Worm (Caenorhabditis elegans): Measurements from ENCODE around the gene C15H9.3.

C15H9.3 gene

ce11 chrX:6129277-6129676 lies 13.7 kb downstream of the C15H9.3 start:
- TF ChIP-seq Y55F3AM.14 (GFP tag; optimal IDR thresholded peaks at IDR 0.05) (no peak), nhr-77 (tag; optimal IDR thresholded peaks at IDR 0.05) (no peak), ceh-16 (tag; optimal IDR thresholded peaks at IDR 0.05) (no peak), sma-3 (GFP tag; optimal IDR thresholded peaks at IDR 0.05) (no peak), snpc-4 (tag; optimal IDR thresholded peaks at IDR 0.05) (no peak), mbf-1 (tag; optimal IDR thresholded peaks at IDR 0.05) (no peak), ama-1 (optimal IDR thresholded peaks at IDR 0.05) (no peak), egl-27 (tag; optimal IDR thresholded peaks at IDR 0.05) (no peak), ztf-4 (tag; optimal IDR thresholded peaks at IDR 0.05) (no peak), unc-39 (tag; optimal IDR thresholded peaks at IDR 0.05) (no peak), crh-2 (tag; optimal IDR thresholded peaks at IDR 0.05) (peak; percentile 55), alr-1 (tag; optimal IDR thresholded peaks at IDR 0.05) (no peak), sma-9 (GFP tag; optimal IDR thresholded peaks at IDR 0.05) (peak; percentile 29), sma-9 (tag; optimal IDR thresholded peaks at IDR 0.05) (no peak), skn-1 (tag; optimal IDR thresholded peaks at IDR 0.05) (no peak), lsy-2 (tag; optimal IDR thresholded peaks at IDR 0.05) (no peak), ztf-11 (tag; optimal IDR thresholded peaks at IDR 0.05) (no peak), ZK546.5 (tag; optimal IDR thresholded peaks at IDR 0.05) (no peak), F13H6.1 (tag; optimal IDR thresholded peaks at IDR 0.05) (peak; percentile 27), nhr-6 (tag; optimal IDR thresholded peaks at IDR 0.05) (no peak), fos-1 (tag; optimal IDR thresholded peaks at IDR 0.05) (peak; percentile 62), elt-3 (tag; optimal IDR thresholded peaks at IDR 0.05) (no peak)

- peak in 1 of 2 experiments; percentile 6 for TF ChIP-seq mdl-1 (tag; optimal IDR thresholded peaks at IDR 0.05)
- no peak for TF ChIP-seq nhr-237 (tag; optimal IDR thresholded peaks at IDR 0.05)
- no peak for TF ChIP-seq ama-1 (optimal IDR thresholded peaks at IDR 0.05)
- no peak for TF ChIP-seq ZK546.5 (tag; optimal IDR thresholded peaks at IDR 0.05)
- no peak for TF ChIP-seq lsy-2 (tag; optimal IDR thresholded peaks at IDR 0.05)
- TF ChIP-seq fos-1 (tag; optimal IDR thresholded peaks at IDR 0.05): no peak
- TF ChIP-seq unc-39 (tag; optimal IDR thresholded peaks at IDR 0.05): no peak
- no peak for TF ChIP-seq lin-11 (tag; optimal IDR thresholded peaks at IDR 0.05)
- TF ChIP-seq ztf-1 (GFP tag; conservative IDR thresholded peaks at IDR 0.05): no peak
- no peak for TF ChIP-seq lin-39 (tag; optimal IDR thresholded peaks at IDR 0.05)
- no peak for TF ChIP-seq ceh-82 (tag; optimal IDR thresholded peaks at IDR 0.05)
- TF ChIP-seq nhr-12 (tag; optimal IDR thresholded peaks at IDR 0.05): no peak
- TF ChIP-seq C34F6.9 (tag; optimal IDR thresholded peaks at IDR 0.05): no peak
- no peak for TF ChIP-seq snpc-4 (tag; optimal IDR thresholded peaks at IDR 0.05)
- TF ChIP-seq nhr-25 (tag; optimal IDR thresholded peaks at IDR 0.05): no peak
- no peak for TF ChIP-seq nhr-11 (tag; optimal IDR thresholded peaks at IDR 0.05)
- TF ChIP-seq F13H6.1 (tag; optimal IDR thresholded peaks at IDR 0.05): peak; percentile 59
- no peak for TF ChIP-seq dmd-4 (tag; optimal IDR thresholded peaks at IDR 0.05)
- TF ChIP-seq nhr-6 (tag; optimal IDR thresholded peaks at IDR 0.05): no peak
- TF ChIP-seq zag-1 (tag; optimal IDR thresholded peaks at IDR 0.05): peak; percentile 64
- no peak for TF ChIP-seq nhr-21 (tag; optimal IDR thresholded peaks at IDR 0.05)
- TF ChIP-seq ceh-16 (tag; optimal IDR thresholded peaks at IDR 0.05): no peak
- TF ChIP-seq ztf-4 (tag; optimal IDR thresholded peaks at IDR 0.05): no peak
- peak; percentile 7 for TF ChIP-seq mab-5 (tag; optimal IDR thresholded peaks at IDR 0.05)
- peak; percentile 58 for TF ChIP-seq Y55F3AM.14 (GFP tag; optimal IDR thresholded peaks at IDR 0.05)
- TF ChIP-seq ztf-11 (tag; optimal IDR thresholded peaks at IDR 0.05): no peak
- no peak for TF ChIP-seq unc-62 (GFP tag; optimal IDR thresholded peaks at IDR 0.05)
- no peak for TF ChIP-seq sma-9 (GFP tag; optimal IDR thresholded peaks at IDR 0.05)
- no peak for TF ChIP-seq sma-9 (tag; optimal IDR thresholded peaks at IDR 0.05)
- no peak for TF ChIP-seq alr-1 (tag; optimal IDR thresholded peaks at IDR 0.05)
- no peak for TF ChIP-seq nhr-23 (tag; optimal IDR thresholded peaks at IDR 0.05)
- peak; percentile 1 for TF ChIP-seq lin-13 (GFP tag; optimal IDR thresholded peaks at IDR 0.05)
- no peak for TF ChIP-seq nhr-77 (tag; optimal IDR thresholded peaks at IDR 0.05)
- peak; percentile 38 for TF ChIP-seq unc-55 (GFP tag; optimal IDR thresholded peaks at IDR 0.05)
- TF ChIP-seq elt-1 (tag; optimal IDR thresholded peaks at IDR 0.05): no peak
- TF ChIP-seq R02D3.7 (tag; optimal IDR thresholded peaks at IDR 0.05): no peak
- no peak for TF ChIP-seq blmp-1 (tag; optimal IDR thresholded peaks at IDR 0.05; ENCODE audit: insufficient read depth)
- TF ChIP-seq crh-2 (tag; optimal IDR thresholded peaks at IDR 0.05): peak; percentile 8
- no peak for TF ChIP-seq egl-27 (tag; optimal IDR thresholded peaks at IDR 0.05)
- TF ChIP-seq aly-2 (tag; optimal IDR thresholded peaks at IDR 0.05): no peak
These were observed 18.8 kb downstream of the C15H9.3 start for ce11 chrX:6134423-6134822.

Data from whole organism, L2 larva.